Worm (Caenorhabditis elegans) whole organism, L4 larva: ENCODE results near the gene mog-5.

Experiments
- F10B5.3 ChIP-seq: sonication (generic microtip); optimal IDR thresholded peaks from 2 replicates; lab custom pipeline; 2016; ENCODE audit warnings: mild to moderate bottlenecking, missing genetic modification characterization, missing compliant biosample characterization
- F37D6.2 ChIP-seq: sonication (generic microtip); optimal IDR thresholded peaks from 2 replicates; lab custom pipeline; 2016; ENCODE audit warnings: mild to moderate bottlenecking, missing genetic modification characterization, missing compliant biosample characterization
- F44E2.7 ChIP-seq: fragments of 200-800 bp; sonication (Bioruptor generic); IDR thresholded peaks from 2 replicates; pipeline ENCODE4 v2.1.2; 2022; ENCODE audit warnings: missing genetic modification characterization, missing compliant biosample characterization
- F49E8.2 ChIP-seq: sonication (generic microtip); optimal IDR thresholded peaks from 2 replicates; lab custom pipeline; 2016; ENCODE audit warnings: missing compliant biosample characterization, mild to moderate bottlenecking, missing genetic modification characterization, borderline replicate concordance
- R02D3.7 ChIP-seq: fragments of 150-350 bp; sonication (generic microtip); optimal IDR thresholded peaks from 3 replicates; lab custom pipeline; 2014; ENCODE audit warnings: missing biosample characterization, missing genetic modification characterization
- Y75B8A.6 ChIP-seq: fragments of 200-800 bp; sonication (Bioruptor generic); IDR thresholded peaks from 2 replicates; pipeline ENCODE4 v1.3.6; 2022; ENCODE audit warnings: missing genetic modification reagents, missing genetic modification characterization, missing compliant biosample characterization
- aha-1 ChIP-seq: fragments of 150-350 bp; peaks from one replicate; lab custom pipeline; 2014; ENCODE audit warnings: missing biosample characterization, missing genetic modification characterization
- aly-2 ChIP-seq: sonication (generic microtip); optimal IDR thresholded peaks from 2 replicates; lab custom pipeline; 2018; ENCODE audit warnings: missing biosample characterization, missing genetic modification characterization
- ama-1 ChIP-seq: fragments of 150-350 bp; optimal IDR thresholded peaks from 2 replicates; lab custom pipeline; 2014; ENCODE audit warnings: inconsistent platforms, mixed read lengths
- ceh-28 ChIP-seq: fragments of 150-350 bp; optimal IDR thresholded peaks from 2 replicates; lab custom pipeline; 2014; ENCODE audit warnings: missing biosample characterization, missing genetic modification reagents, missing genetic modification characterization
- ceh-62 ChIP-seq: sonication (generic microtip); optimal IDR thresholded peaks from 2 replicates; lab custom pipeline; 2017; ENCODE audit warnings: missing biosample characterization, missing genetic modification characterization
- ceh-82 ChIP-seq: sonication (generic microtip); optimal IDR thresholded peaks from 2 replicates; lab custom pipeline; 2017; ENCODE audit warnings: missing biosample characterization, missing genetic modification characterization
- daf-19 ChIP-seq: fragments of 200-800 bp; sonication (Bioruptor generic); conservative IDR thresholded peaks from 2 replicates; pipeline ENCODE4 v1.3.6; 2022; ENCODE audit warnings: missing genetic modification characterization, missing compliant biosample characterization
- dmd-8 ChIP-seq: fragments of 200-800 bp; sonication (Bioruptor generic); IDR thresholded peaks from 2 replicates; pipeline ENCODE4 v1.3.6; 2022; ENCODE audit warnings: missing genetic modification characterization, missing compliant biosample characterization
- dmd-9 ChIP-seq: fragments of 200-800 bp; sonication (Bioruptor generic); IDR thresholded peaks from 2 replicates; pipeline ENCODE4 v1.3.6; 2022; ENCODE audit warnings: missing genetic modification reagents, missing genetic modification characterization, missing compliant biosample characterization
- egl-27 ChIP-seq: sonication (generic microtip); optimal IDR thresholded peaks from 3 replicates; lab custom pipeline; 2017; ENCODE audit warnings: missing biosample characterization, missing genetic modification reagents, missing genetic modification characterization
- egl-43 ChIP-seq: fragments of 200-800 bp; sonication (Bioruptor generic); IDR thresholded peaks from 2 replicates; pipeline ENCODE4 v1.3.6; 2022; ENCODE audit warnings: missing genetic modification reagents, missing genetic modification characterization, missing compliant biosample characterization
- fkh-10 ChIP-seq: fragments of 150-350 bp; optimal IDR thresholded peaks from 2 replicates; lab custom pipeline; 2014; ENCODE audit warnings: missing biosample characterization, missing genetic modification reagents, missing genetic modification characterization
- gei-8 ChIP-seq: fragments of 200-800 bp; sonication (Bioruptor generic); optimal IDR thresholded peaks from 2 replicates; lab custom pipeline; 2018; ENCODE audit warnings: mild to moderate bottlenecking, missing genetic modification characterization, missing compliant biosample characterization
- hlh-11 ChIP-seq: fragments of 200-800 bp; sonication (Bioruptor generic); optimal IDR thresholded peaks from 2 replicates; lab custom pipeline; 2018; ENCODE audit warnings: mild to moderate bottlenecking, missing genetic modification characterization, missing compliant biosample characterization
- jun-1 ChIP-seq: fragments of 150-350 bp; optimal IDR thresholded peaks from 2 replicates; lab custom pipeline; 2014; ENCODE audit warnings: missing biosample characterization, missing genetic modification reagents, missing genetic modification characterization
- lin-13 ChIP-seq: fragments of 150-350 bp; optimal IDR thresholded peaks from 2 replicates; lab custom pipeline; 2014; ENCODE audit warnings: missing biosample characterization, missing genetic modification reagents, missing genetic modification characterization
- lin-15B ChIP-seq: fragments of 150-350 bp; sonication (generic microtip); optimal IDR thresholded peaks from 3 replicates; lab custom pipeline; 2014; ENCODE audit warnings: missing biosample characterization, missing genetic modification characterization
- lin-29 ChIP-seq: fragments of 200-800 bp; sonication (Bioruptor generic); IDR thresholded peaks from 2 replicates; pipeline ENCODE4 v1.3.6; 2022; ENCODE audit warnings: missing genetic modification reagents, missing genetic modification characterization, missing compliant biosample characterization
- madf-5 ChIP-seq, 2 experiments: fragments of 200-800 bp; sonication (Bioruptor generic); IDR thresholded peaks; 2 replicates each; pipeline ENCODE4 v1.3.6; 2022; ENCODE audit warnings: missing compliant biosample characterization in 2 of 2, missing genetic modification characterization in 2 of 2
- madf-9 ChIP-seq: fragments of 200-800 bp; sonication (Bioruptor generic); conservative IDR thresholded peaks from 2 replicates; pipeline ENCODE4 v1.3.6; 2022; ENCODE audit warnings: missing genetic modification reagents, missing genetic modification characterization, missing compliant biosample characterization
- mdl-1 ChIP-seq, 2 experiments: fragments of 150-350 bp in 1 of 2; sonication (generic microtip) in 1 of 2; optimal IDR thresholded peaks; 2 replicates each; lab custom pipeline; 2014 to 2017; ENCODE audit warnings: missing biosample characterization in 2 of 2, missing genetic modification characterization in 2 of 2
- mdt-29 ChIP-seq: fragments of 200-800 bp; sonication (Bioruptor generic); IDR thresholded peaks from 2 replicates; pipeline ENCODE4 v1.3.6; 2022; ENCODE audit warnings: missing genetic modification reagents, missing genetic modification characterization, missing compliant biosample characterization
- mxl-3 ChIP-seq: fragments of 200-800 bp; sonication (Bioruptor generic); optimal IDR thresholded peaks from 2 replicates; lab custom pipeline; 2018; ENCODE audit warnings: mild to moderate bottlenecking, missing genetic modification characterization, missing compliant biosample characterization
- nhr-10 ChIP-seq: fragments of 150-350 bp; optimal IDR thresholded peaks from 2 replicates; lab custom pipeline; 2014; ENCODE audit warnings: missing biosample characterization, missing genetic modification characterization
- nhr-11 ChIP-seq: fragments of 150-350 bp; optimal IDR thresholded peaks from 2 replicates; lab custom pipeline; 2014; ENCODE audit warnings: missing biosample characterization, missing genetic modification characterization
- nhr-28 ChIP-seq: fragments of 150-350 bp; optimal IDR thresholded peaks from 2 replicates; lab custom pipeline; 2014; ENCODE audit warnings: missing biosample characterization, missing genetic modification characterization
- nhr-48 ChIP-seq: sonication (generic microtip); optimal IDR thresholded peaks from 2 replicates; lab custom pipeline; 2016; ENCODE audit warnings: mild to moderate bottlenecking, missing genetic modification characterization, missing compliant biosample characterization
- nhr-76 ChIP-seq: fragments of 150-350 bp; optimal IDR thresholded peaks from 2 replicates; lab custom pipeline; 2014; ENCODE audit warnings: missing biosample characterization, missing genetic modification characterization
- nhr-77 ChIP-seq: fragments of 150-350 bp; optimal IDR thresholded peaks from 2 replicates; lab custom pipeline; 2014; ENCODE audit warnings: missing biosample characterization, missing genetic modification characterization
- saeg-2 ChIP-seq: fragments of 200-800 bp; sonication (Bioruptor generic); IDR thresholded peaks from 2 replicates; pipeline ENCODE4 v1.3.6; 2022; ENCODE audit warnings: missing genetic modification reagents, missing genetic modification characterization, missing compliant biosample characterization
- skn-1 ChIP-seq: fragments of 150-350 bp; optimal IDR thresholded peaks from 2 replicates; lab custom pipeline; 2014; ENCODE audit warnings: missing biosample characterization, missing genetic modification characterization
- unc-62 ChIP-seq, 3 experiments: fragments of 150-350 bp in 1 of 3; sonication (generic microtip); optimal IDR thresholded peaks in 2 of 3; peaks in 1 of 3; 1 replicate in 1 of 3; 2 replicates in 2 of 3; lab custom pipeline; 2014 to 2017; ENCODE audit warnings: missing biosample characterization in 3 of 3, missing genetic modification characterization in 3 of 3, missing genetic modification reagents in 3 of 3, missing genotype in 1 of 3
- zag-1 ChIP-seq: fragments of 150-350 bp; optimal IDR thresholded peaks from 2 replicates; lab custom pipeline; 2014; ENCODE audit warnings: missing biosample characterization, missing genetic modification characterization
- zip-2 ChIP-seq: fragments of 150-350 bp; optimal IDR thresholded peaks from 2 replicates; lab custom pipeline; 2014; ENCODE audit warnings: missing biosample characterization, missing genetic modification characterization
- ztf-11 ChIP-seq: fragments of 150-350 bp; optimal IDR thresholded peaks from 2 replicates; lab custom pipeline; 2014; ENCODE audit warnings: missing biosample characterization, missing genetic modification characterization
- ztf-7 ChIP-seq: fragments of 150-350 bp; optimal IDR thresholded peaks from 2 replicates; lab custom pipeline; 2014; ENCODE audit warnings: missing biosample characterization, missing genetic modification characterization

mog-5 gene

ce11 chrII:5358137-5358745 is 41.1 kb upstream of the mog-5 start, which contains the start of the genes F09E5.11 and bmy-1 (continued):
- TF ChIP-seq ztf-7 (tag; lab: Kevin White, UChicago) (no peak), ceh-82 (tag; lab: Kevin White, UChicago) (no peak), lin-15B (tag; lab: Kevin White, UChicago) (peak; percentile 83), egl-43 (GFP tag; lab: Robert Waterston, UW) (no peak), ztf-11 (tag; lab: Kevin White, UChicago) (no peak), nhr-28 (tag; lab: Kevin White, UChicago) (peak; percentile 53), dmd-9 (GFP tag; lab: Robert Waterston, UW) (peak; percentile 83), dmd-8 (GFP tag; lab: Robert Waterston, UW) (no peak), lin-29 (GFP tag; lab: Robert Waterston, UW) (no peak), Y75B8A.6 (GFP tag; lab: Robert Waterston, UW) (no peak), fkh-10 (GFP tag; lab: Kevin White, UChicago) (peak; percentile 61), jun-1 (tag; lab: Kevin White, UChicago) (no peak), mxl-3 (GFP tag; lab: Kevin White, UChicago) (peak; percentile 87), ceh-28 (tag; lab: Kevin White, UChicago) (no peak), madf-9 (GFP tag; lab: Robert Waterston, UW) (peak; percentile 67), F10B5.3 (no peak), zag-1 (no peak), nhr-10 (tag; lab: Kevin White, UChicago) (no peak), nhr-77 (tag; lab: Kevin White, UChicago) (peak; percentile 70), lin-13 (peak; percentile 79), mdl-1 (tag; optimal IDR thresholded peaks at IDR 0.05; lab: Kevin White, UChicago) (peak in 1 of 2 experiments; percentile 36), nhr-11 (tag; lab: Kevin White, UChicago) (peak; percentile 47), F49E8.2 (tag; lab: Kevin White, UChicago) (no peak), aly-2 (no peak), skn-1 (tag; lab: Kevin White, UChicago) (no peak)
- TF ChIP-seq, all 104 proteins: peak for 52

ce11 chrII:5359252-5359651 is 40.1 kb upstream of the mog-5 start, which contains the start of gene sec-6:
TSS of gene sec-6 (plus strand) at chrII:5359552.
- no peak for TF ChIP-seq ceh-62

ce11 chrII:5364516-5364915 is 34.8 kb upstream of the mog-5 start:
- TF ChIP-seq unc-62 (GFP tag; optimal IDR thresholded peaks at IDR 0.05 in 1 of 2; lab: Kevin White, UChicago): peak in 1 of 2 experiments; percentile 90
- no peak for TF ChIP-seq unc-62 (tag; optimal IDR thresholded peaks at IDR 0.05; lab: Kevin White, UChicago)
- TF ChIP-seq aha-1 (tag; lab: Kevin White, UChicago): peak; percentile 22
- TF ChIP-seq ama-1 (lab: Kevin White, UChicago): no peak
- no peak for TF ChIP-seq mdt-29 (GFP tag; lab: Robert Waterston, UW)
- TF ChIP-seq gei-8 (GFP tag; lab: Kevin White, UChicago): no peak
- no peak for TF ChIP-seq zag-1
- no peak for TF ChIP-seq madf-5 (GFP tag; IDR thresholded peaks at IDR 0.05; lab: Robert Waterston, UW)

- TF ChIP-seq fkh-10 (GFP tag; lab: Kevin White, UChicago) (no peak), saeg-2 (GFP tag; lab: Robert Waterston, UW) (no peak), aha-1 (tag; lab: Kevin White, UChicago) (no peak), F37D6.2 (no peak), F10B5.3 (no peak), F44E2.7 (GFP tag; lab: Robert Waterston, UW) (no peak), daf-19 (no peak), nhr-76 (tag; lab: Kevin White, UChicago) (no peak), nhr-48 (tag; lab: Kevin White, UChicago) (no peak), egl-27 (tag; lab: Kevin White, UChicago) (no peak), hlh-11 (tag; lab: Kevin White, UChicago) (no peak), R02D3.7 (tag; lab: Kevin White, UChicago) (no peak), zip-2 (tag; lab: Kevin White, UChicago) (no peak)
These were observed 33.7 kb upstream of the mog-5 start, which contains the start of gene F09E5.16 for ce11 chrII:5365645-5366044. TSS of gene F09E5.16 (minus strand) at chrII:5365745.
